Fruit fly (Drosophila melanogaster) whole organism, wandering third instar larva: ENCODE results near the gene CG42500.

ENCODE experiments used
- CG9705 ChIP-seq: fragments of 200-800 bp; sonication (Bioruptor generic); optimal IDR thresholded peaks from 2 replicates; lab custom pipeline; 2018; ENCODE audit warnings: missing biosample characterization, mild to moderate bottlenecking, missing genetic modification characterization
- CrebA ChIP-seq: fragments of 200-800 bp; sonication (Bioruptor generic); optimal IDR thresholded peaks from 2 replicates; lab custom pipeline; 2016; ENCODE audit warnings: missing biosample characterization, mild to moderate bottlenecking, missing genetic modification characterization, borderline replicate concordance
- Dfd ChIP-seq: fragments of >200 bp; optimal IDR thresholded peaks from 2 replicates; lab custom pipeline; 2017; ENCODE audit warnings: missing biosample characterization, missing genetic modification characterization
- HLH106 ChIP-seq: fragments of 200-800 bp; optimal IDR thresholded peaks from 3 replicates; lab custom pipeline; 2019; ENCODE audit warnings: missing biosample characterization, mild to moderate bottlenecking, missing genetic modification characterization, moderate library complexity
- N ChIP-seq: fragments of >200 bp; optimal IDR thresholded peaks from 2 replicates; lab custom pipeline; 2018; ENCODE audit warnings: missing biosample characterization, missing external identifiers, missing genetic modification characterization
- Rel ChIP-seq, 2 experiments: fragments of 200-800 bp; sonication (Bioruptor generic) in 1 of 2; optimal IDR thresholded peaks; 2 replicates in 1 of 2; 3 replicates in 1 of 2; lab custom pipeline; 2016 to 2019; ENCODE audit warnings: mild to moderate bottlenecking in 2 of 2, missing biosample characterization in 2 of 2, missing genetic modification characterization in 2 of 2, moderate library complexity in 1 of 2
- dmrt93B ChIP-seq: fragments of 200-800 bp; sonication (Bioruptor generic); optimal IDR thresholded peaks from 2 replicates; lab custom pipeline; 2018; ENCODE audit warnings: missing biosample characterization, mild to moderate bottlenecking, missing genetic modification characterization
- h ChIP-seq: fragments of 200-800 bp; sonication (Bioruptor generic); optimal IDR thresholded peaks from 3 replicates; lab custom pipeline; 2016; ENCODE audit warnings: missing biosample characterization, mild to moderate bottlenecking, missing genetic modification characterization
- usp ChIP-seq: fragments of >200 bp; optimal IDR thresholded peaks from 2 replicates; lab custom pipeline; 2017; ENCODE audit warnings: missing biosample characterization, missing genetic modification characterization

DNA sequence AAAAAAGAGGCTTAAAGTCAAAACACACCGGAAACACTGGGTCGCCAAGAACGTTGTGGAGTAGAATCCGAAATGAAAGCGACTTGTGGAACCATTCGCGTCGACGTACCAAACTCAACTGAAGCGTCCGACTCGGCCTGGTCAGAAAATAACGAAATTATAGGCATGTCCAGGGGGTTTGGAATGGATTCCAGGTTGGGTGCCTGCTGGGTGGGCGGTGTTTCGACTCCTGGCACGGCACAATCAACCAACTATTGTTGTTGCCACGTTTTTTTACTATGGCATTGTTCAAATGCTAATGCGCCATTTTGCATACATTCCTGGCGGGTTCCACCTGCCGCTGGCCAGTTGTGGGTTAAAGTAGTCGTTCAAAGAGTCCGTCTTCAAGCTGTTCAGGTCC, 34.1 kb downstream of the CG42500 start, which contains the start of gene Kif19A:
- TF ChIP-seq dmrt93B (no peak), Dfd (GFP tag; lab: Kevin White, UChicago) (no peak), CrebA (GFP tag; lab: Kevin White, UChicago) (no peak), CG9705 (GFP tag; lab: Kevin White, UChicago) (no peak), usp (GFP tag; lab: Kevin White, UChicago) (no peak), h (GFP tag; lab: Kevin White, UChicago) (no peak), HLH106 (tag; lab: Kevin White, UChicago) (no peak), N (GFP tag; lab: Kevin White, UChicago) (no peak), Rel (GFP tag; optimal IDR thresholded peaks at IDR 0.05; lab: Kevin White, UChicago) (no peak), Rel (tag; optimal IDR thresholded peaks at IDR 0.05; lab: Kevin White, UChicago) (no peak)
